Worm (Caenorhabditis elegans) whole organism, L2 larva: Measurements from ENCODE around the gene bcs-1.
A peak's percentile ranks its signal among the peaks of the same experiment; 100 is the strongest.

Experiments used
- F13H6.1 ChIP-seq: sonication (generic microtip); optimal IDR thresholded peaks from 2 replicates; lab custom pipeline; 2016; ENCODE audit warnings: missing genetic modification characterization, missing compliant biosample characterization
- Y55F3AM.14 ChIP-seq: fragments of 200-800 bp; sonication (Bioruptor generic); optimal IDR thresholded peaks from 2 replicates; lab custom pipeline; 2018; ENCODE audit warnings: mild to moderate bottlenecking, missing genetic modification characterization, missing compliant biosample characterization
- ZK546.5 ChIP-seq: sonication (generic microtip); optimal IDR thresholded peaks from 2 replicates; lab custom pipeline; 2017; ENCODE audit warnings: missing biosample characterization, missing genetic modification characterization
- blmp-1 ChIP-seq: sonication (generic microtip); optimal IDR thresholded peaks from 2 replicates; lab custom pipeline; 2017; ENCODE audit warnings: missing genetic modification characterization, mild to moderate bottlenecking, missing compliant biosample characterization, antibody characterized with exemption, moderate library complexity; ENCODE audit not compliant: insufficient read depth
- ceh-16 ChIP-seq: fragments of 150-350 bp; optimal IDR thresholded peaks from 2 replicates; lab custom pipeline; 2014; ENCODE audit warnings: missing biosample characterization, missing genetic modification characterization
- crh-2 ChIP-seq: sonication (generic microtip); optimal IDR thresholded peaks from 2 replicates; lab custom pipeline; 2017; ENCODE audit warnings: missing biosample characterization, missing genetic modification characterization
- dmd-4 ChIP-seq: sonication (generic microtip); optimal IDR thresholded peaks from 2 replicates; lab custom pipeline; 2017; ENCODE audit warnings: missing biosample characterization, missing genetic modification characterization
- egl-27 ChIP-seq: sonication (generic microtip); optimal IDR thresholded peaks from 3 replicates; lab custom pipeline; 2017; ENCODE audit warnings: missing biosample characterization, missing genetic modification reagents, missing genetic modification characterization
- fos-1 ChIP-seq: fragments of 150-350 bp; optimal IDR thresholded peaks from 2 replicates; lab custom pipeline; 2014; ENCODE audit warnings: missing biosample characterization, missing genetic modification characterization
- gmeb-1 ChIP-seq: fragments of 150-350 bp; optimal IDR thresholded peaks from 2 replicates; lab custom pipeline; 2014; ENCODE audit warnings: missing biosample characterization, missing genetic modification characterization
- lin-39 ChIP-seq: fragments of 150-350 bp; optimal IDR thresholded peaks from 2 replicates; lab custom pipeline; 2014; ENCODE audit warnings: missing biosample characterization, missing genetic modification reagents, missing genetic modification characterization
- lsy-2 ChIP-seq, 2 experiments: fragments of 150-350 bp in 1 of 2; sonication (generic microtip) in 1 of 2; optimal IDR thresholded peaks; 2 replicates each; lab custom pipeline; 2014 to 2017; ENCODE audit warnings: missing biosample characterization in 2 of 2, missing genetic modification characterization in 2 of 2
- mab-5 ChIP-seq: fragments of 150-350 bp; optimal IDR thresholded peaks from 2 replicates; lab custom pipeline; 2014; ENCODE audit warnings: missing biosample characterization, missing genetic modification characterization
- mbf-1 ChIP-seq: sonication (generic microtip); optimal IDR thresholded peaks from 2 replicates; lab custom pipeline; 2017; ENCODE audit warnings: missing biosample characterization, missing genetic modification characterization
- nhr-10 ChIP-seq: sonication (generic microtip); optimal IDR thresholded peaks from 2 replicates; lab custom pipeline; 2017; ENCODE audit warnings: missing biosample characterization, missing genetic modification characterization
- nhr-129 ChIP-seq: fragments of 150-350 bp; optimal IDR thresholded peaks from 2 replicates; lab custom pipeline; 2014; ENCODE audit warnings: missing biosample characterization, missing genetic modification characterization
- nhr-21 ChIP-seq: fragments of 150-350 bp; optimal IDR thresholded peaks from 2 replicates; lab custom pipeline; 2014; ENCODE audit warnings: missing biosample characterization, missing genetic modification characterization
- nhr-237 ChIP-seq: fragments of 150-350 bp; optimal IDR thresholded peaks from 2 replicates; lab custom pipeline; 2014; ENCODE audit warnings: missing biosample characterization, missing genetic modification characterization
- nhr-25 ChIP-seq: fragments of 150-350 bp; sonication (generic microtip); optimal IDR thresholded peaks from 3 replicates; lab custom pipeline; 2014; ENCODE audit warnings: missing biosample characterization, missing genetic modification characterization
- nhr-6 ChIP-seq: fragments of 150-350 bp; optimal IDR thresholded peaks from 2 replicates; lab custom pipeline; 2014; ENCODE audit warnings: missing biosample characterization, missing genetic modification characterization
- nhr-77 ChIP-seq: fragments of 150-350 bp; optimal IDR thresholded peaks from 2 replicates; lab custom pipeline; 2014; ENCODE audit warnings: missing biosample characterization, missing genetic modification characterization
- sem-4 ChIP-seq: fragments of 150-350 bp; optimal IDR thresholded peaks from 2 replicates; lab custom pipeline; 2014; ENCODE audit warnings: missing biosample characterization, missing genetic modification reagents, missing genetic modification characterization
- skn-1 ChIP-seq: sonication (generic microtip); optimal IDR thresholded peaks from 2 replicates; lab custom pipeline; 2017; ENCODE audit warnings: missing biosample characterization, missing genetic modification characterization
- sma-3 ChIP-seq: sonication (generic microtip); optimal IDR thresholded peaks from 2 replicates; lab custom pipeline; 2016; ENCODE audit warnings: missing genetic modification reagents, missing genetic modification characterization, missing compliant biosample characterization
- sma-9 ChIP-seq, 2 experiments: fragments of 150-350 bp in 1 of 2; sonication (generic microtip) in 1 of 2; optimal IDR thresholded peaks; 2 replicates each; lab custom pipeline; 2014 to 2016; ENCODE audit warnings: missing genetic modification characterization in 2 of 2, mild to moderate bottlenecking in 1 of 2, missing biosample characterization in 1 of 2, missing compliant biosample characterization in 1 of 2, missing genetic modification reagents in 1 of 2, moderate library complexity in 1 of 2
- unc-55 ChIP-seq: fragments of 150-350 bp; sonication (generic microtip); optimal IDR thresholded peaks from 3 replicates; lab custom pipeline; 2014; ENCODE audit warnings: missing biosample characterization, missing genetic modification reagents, missing genetic modification characterization
- unc-62 ChIP-seq: fragments of 150-350 bp; optimal IDR thresholded peaks from 2 replicates; lab custom pipeline; 2014; ENCODE audit warnings: missing biosample characterization, missing genetic modification reagents, missing genetic modification characterization
- ztf-4 ChIP-seq: fragments of 150-350 bp; optimal IDR thresholded peaks from 2 replicates; lab custom pipeline; 2014; ENCODE audit warnings: missing biosample characterization, missing genetic modification characterization

Gene bcs-1

ce11 chrII:8570977-8571376 lies at the start of gene bcs-1:
Gene bcs-1 (plus strand): TSS chrII:8571085.
- no peak for TF ChIP-seq blmp-1 (tag; lab: Kevin White, UChicago)
- TF ChIP-seq mab-5 (tag; lab: Kevin White, UChicago), result no peak
- no peak for TF ChIP-seq skn-1 (tag; lab: Kevin White, UChicago)
- no peak for TF ChIP-seq fos-1
- TF ChIP-seq F13H6.1, result no peak
- TF ChIP-seq nhr-77, result no peak
- TF ChIP-seq sma-3 (GFP tag; lab: Kevin White, UChicago), result no peak
- TF ChIP-seq gmeb-1 (tag; lab: Kevin White, UChicago), result no peak
- TF ChIP-seq sem-4 (tag; lab: Kevin White, UChicago), result no peak
- TF ChIP-seq unc-62, result no peak
- no peak for TF ChIP-seq ceh-16
- TF ChIP-seq sma-9 (GFP tag; optimal IDR thresholded peaks at IDR 0.05; lab: Kevin White, UChicago), result no peak
- no peak for TF ChIP-seq sma-9 (tag; optimal IDR thresholded peaks at IDR 0.05; lab: Kevin White, UChicago)
- TF ChIP-seq ztf-4 (tag; lab: Kevin White, UChicago), result no peak

- TF ChIP-seq lin-39 (no peak), unc-55 (peak; percentile 57), mab-5 (tag; lab: Kevin White, UChicago) (no peak), sma-9 (GFP tag; optimal IDR thresholded peaks at IDR 0.05; lab: Kevin White, UChicago) (peak; percentile 16), sma-9 (tag; optimal IDR thresholded peaks at IDR 0.05; lab: Kevin White, UChicago) (no peak), mbf-1 (tag; lab: Kevin White, UChicago) (no peak), sem-4 (tag; lab: Kevin White, UChicago) (peak; percentile 11), nhr-237 (tag; lab: Kevin White, UChicago) (no peak), lsy-2 (tag; optimal IDR thresholded peaks at IDR 0.05; lab: Kevin White, UChicago) (peak in 1 of 2 experiments; percentile 74), gmeb-1 (tag; lab: Kevin White, UChicago) (peak; percentile 28), crh-2 (tag; lab: Kevin White, UChicago) (peak; percentile 15), Y55F3AM.14 (GFP tag; lab: Kevin White, UChicago) (no peak), sma-3 (GFP tag; lab: Kevin White, UChicago) (peak; percentile 13), F13H6.1 (peak; percentile 34)
These were observed 45.6 kb upstream of the bcs-1 start, which contains the start of the genes prp-9 and mrps-18B for ce11 chrII:8525133-8525736. Gene prp-9 (minus strand): TSS chrII:8525396. Gene mrps-18B (plus strand): TSS chrII:8525681.

- TF ChIP-seq egl-27 (tag; lab: Kevin White, UChicago) (no peak), nhr-25 (tag; lab: Kevin White, UChicago) (peak; percentile 54), crh-2 (tag; lab: Kevin White, UChicago) (no peak), ceh-16 (no peak), F13H6.1 (no peak), nhr-21 (tag; lab: Kevin White, UChicago) (no peak)
These were observed 41.6 kb upstream of the bcs-1 start for ce11 chrII:8529176-8529698.

- TF ChIP-seq dmd-4 (tag; lab: Kevin White, UChicago) (no peak), fos-1 (peak; percentile 67), nhr-25 (tag; lab: Kevin White, UChicago) (no peak)
These were observed 39.6 kb upstream of the bcs-1 start, which contains the start of gene gldi-7 for ce11 chrII:8531181-8531759. Gene gldi-7 (minus strand): TSS chrII:8531222.

- no peak for TF ChIP-seq nhr-77
- TF ChIP-seq ZK546.5 (tag; lab: Kevin White, UChicago), result no peak
- no peak for TF ChIP-seq unc-55
- no peak for TF ChIP-seq F13H6.1
- TF ChIP-seq ztf-4 (tag; lab: Kevin White, UChicago), result no peak
- peak; percentile 32 for TF ChIP-seq nhr-129 (tag; lab: Kevin White, UChicago)
- TF ChIP-seq nhr-10, result no peak
- peak; percentile 28 for TF ChIP-seq blmp-1 (tag; lab: Kevin White, UChicago)
- TF ChIP-seq skn-1 (tag; lab: Kevin White, UChicago), result no peak
- no peak for TF ChIP-seq nhr-6
- no peak for TF ChIP-seq sma-3 (GFP tag; lab: Kevin White, UChicago)
- TF ChIP-seq lsy-2 (tag; optimal IDR thresholded peaks at IDR 0.05; lab: Kevin White, UChicago), result no peak
- TF ChIP-seq sem-4 (tag; lab: Kevin White, UChicago), result no peak
- TF ChIP-seq nhr-21 (tag; lab: Kevin White, UChicago), result no peak
- TF ChIP-seq, all 48 proteins: peak for 2
These were observed 38.9 kb upstream of the bcs-1 start for ce11 chrII:8532015-8532414.
